Fruit fly (Drosophila melanogaster) whole organism, wandering third instar larva: Measurements from ENCODE around the gene scramb1.

Source experiments
- CG32264 ChIP-seq: fragments of 200-800 bp; sonication (Bioruptor generic); optimal IDR thresholded peaks from 2 replicates; lab custom pipeline; 2016; ENCODE audit warnings: missing biosample characterization, missing genetic modification characterization
- CrebA ChIP-seq: fragments of 200-800 bp; sonication (Bioruptor generic); optimal IDR thresholded peaks from 2 replicates; lab custom pipeline; 2016; ENCODE audit warnings: missing biosample characterization, mild to moderate bottlenecking, missing genetic modification characterization, borderline replicate concordance
- HLH106 ChIP-seq: fragments of 200-800 bp; optimal IDR thresholded peaks from 3 replicates; lab custom pipeline; 2019; ENCODE audit warnings: missing biosample characterization, mild to moderate bottlenecking, missing genetic modification characterization, moderate library complexity
- Hr78 ChIP-seq: fragments of >200 bp; optimal IDR thresholded peaks from 2 replicates; lab custom pipeline; 2017; ENCODE audit warnings: missing biosample characterization, missing genetic modification characterization
- Vsx2 ChIP-seq: fragments of 200-300, 225-300 bp; sonication (Bioruptor generic); optimal IDR thresholded peaks from 2 replicates; lab custom pipeline; 2018; ENCODE audit warnings: missing biosample characterization, missing genetic modification characterization; ENCODE audit not compliant: partially characterized antibody
- br ChIP-seq: fragments of 200-800 bp; sonication (Bioruptor generic); optimal IDR thresholded peaks from 2 replicates; lab custom pipeline; 2016; ENCODE audit warnings: missing biosample characterization, missing genetic modification characterization
- brk ChIP-seq: fragments of 200-800 bp; sonication (Bioruptor generic); optimal IDR thresholded peaks from 2 replicates; lab custom pipeline; 2016; ENCODE audit warnings: missing biosample characterization, mild to moderate bottlenecking, missing genetic modification characterization
- ey ChIP-seq: fragments of 200-800 bp; sonication (Bioruptor generic); optimal IDR thresholded peaks from 2 replicates; lab custom pipeline; 2016; ENCODE audit warnings: missing biosample characterization, missing genetic modification characterization
- h ChIP-seq: fragments of 200-800 bp; sonication (Bioruptor generic); optimal IDR thresholded peaks from 3 replicates; lab custom pipeline; 2016; ENCODE audit warnings: missing biosample characterization, mild to moderate bottlenecking, missing genetic modification characterization
- psq ChIP-seq: fragments of 200-800 bp; sonication (Bioruptor generic); optimal IDR thresholded peaks from 3 replicates; lab custom pipeline; 2017; ENCODE audit warnings: missing biosample characterization, mild to moderate bottlenecking, missing genetic modification characterization, moderate library complexity
- usp ChIP-seq: fragments of >200 bp; optimal IDR thresholded peaks from 2 replicates; lab custom pipeline; 2017; ENCODE audit warnings: missing biosample characterization, missing genetic modification characterization

DNA sequence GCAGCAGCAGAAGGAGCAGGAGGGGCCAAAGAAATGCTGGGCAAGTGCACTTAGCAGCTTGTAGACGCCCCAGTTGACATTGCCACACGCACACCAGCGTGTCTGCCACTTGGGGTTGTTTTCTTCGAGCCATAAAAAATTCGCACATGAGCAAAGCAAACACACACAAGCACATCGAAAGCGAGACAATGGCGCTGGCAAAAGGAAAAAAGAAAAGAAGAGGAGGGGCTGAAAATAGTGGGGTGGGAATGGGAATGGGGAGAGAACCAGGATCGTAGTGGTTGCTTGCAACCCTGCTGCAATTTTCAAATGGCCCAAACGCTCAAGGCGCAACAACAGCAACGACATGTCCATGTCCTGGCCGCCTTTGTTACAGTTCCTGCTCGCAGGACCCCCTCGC, 22.1 kb upstream of the scramb1 start:
- no peak for TF ChIP-seq psq (GFP tag; lab: Kevin White, UChicago)
- no peak for TF ChIP-seq CG32264 (GFP tag; lab: Kevin White, UChicago)
- TF ChIP-seq Vsx2 (GFP tag; lab: Kevin White, UChicago) = no peak
- no peak for TF ChIP-seq usp (GFP tag; lab: Kevin White, UChicago)
- TF ChIP-seq ey = no peak
- no peak for TF ChIP-seq h (GFP tag; lab: Kevin White, UChicago)
- TF ChIP-seq Hr78 = no peak
- no peak for TF ChIP-seq CrebA (GFP tag; lab: Kevin White, UChicago)
- no peak for TF ChIP-seq HLH106 (tag; lab: Kevin White, UChicago)
- no peak for TF ChIP-seq brk (GFP tag; lab: Kevin White, UChicago)
- no peak for TF ChIP-seq br (GFP tag; lab: Kevin White, UChicago)
